Worm (Caenorhabditis elegans) whole organism, late embryonic: Measurements from ENCODE around the gene D2085.7.

Experiments used
- C08G9.2 ChIP-seq: sonication (generic microtip); optimal IDR thresholded peaks from 2 replicates; lab custom pipeline; 2016; ENCODE audit warnings: mild to moderate bottlenecking, missing genetic modification characterization, moderate library complexity, missing compliant biosample characterization
- F13H6.1 ChIP-seq: sonication (generic microtip); optimal IDR thresholded peaks from 2 replicates; lab custom pipeline; 2016; ENCODE audit warnings: missing genetic modification characterization, missing compliant biosample characterization
- K02D7.2 ChIP-seq: sonication (generic microtip); optimal IDR thresholded peaks from 2 replicates; lab custom pipeline; 2017; ENCODE audit warnings: mild to moderate bottlenecking, missing genetic modification characterization, missing compliant biosample characterization
- Y22D7AL.16 ChIP-seq: sonication (generic microtip); optimal IDR thresholded peaks from 2 replicates; lab custom pipeline; 2016; ENCODE audit warnings: missing genetic modification characterization, missing compliant biosample characterization
- ceh-18 ChIP-seq: sonication (generic microtip); optimal IDR thresholded peaks from 2 replicates; lab custom pipeline; 2016; ENCODE audit warnings: missing genetic modification characterization, missing compliant biosample characterization
- ceh-2 ChIP-seq: sonication (generic microtip); optimal IDR thresholded peaks from 2 replicates; lab custom pipeline; 2016; ENCODE audit warnings: missing genotype, missing genetic modification characterization, missing compliant biosample characterization
- ceh-22 ChIP-seq: sonication (generic microtip); optimal IDR thresholded peaks from 2 replicates; lab custom pipeline; 2017; ENCODE audit warnings: missing biosample characterization, missing genetic modification characterization
- ceh-24 ChIP-seq: sonication (generic microtip); optimal IDR thresholded peaks from 2 replicates; lab custom pipeline; 2016; ENCODE audit warnings: mild to moderate bottlenecking, missing genetic modification characterization, missing compliant biosample characterization
- ceh-31 ChIP-seq: sonication (generic microtip); optimal IDR thresholded peaks from 2 replicates; lab custom pipeline; 2016; ENCODE audit warnings: missing genetic modification characterization, missing compliant biosample characterization
- ceh-45 ChIP-seq: fragments of 200-800 bp; sonication (Bioruptor generic); IDR thresholded peaks from 2 replicates; pipeline ENCODE4 v1.3.6; 2022; ENCODE audit warnings: missing genetic modification reagents, missing genetic modification characterization, missing compliant biosample characterization
- ceh-48 ChIP-seq: sonication (generic microtip); optimal IDR thresholded peaks from 2 replicates; lab custom pipeline; 2016; ENCODE audit warnings: missing genetic modification characterization, inconsistent platforms, missing compliant biosample characterization
- ceh-6 ChIP-seq: fragments of 200-800 bp; sonication (Bioruptor generic); optimal IDR thresholded peaks from 2 replicates; lab custom pipeline; 2018; ENCODE audit warnings: mild to moderate bottlenecking, missing genetic modification characterization, missing compliant biosample characterization
- dve-1 ChIP-seq: sonication (generic microtip); optimal IDR thresholded peaks from 2 replicates; lab custom pipeline; 2017; ENCODE audit warnings: antibody characterized with exemption, mild to moderate bottlenecking, missing genetic modification characterization, missing compliant biosample characterization
- elt-2 ChIP-seq: sonication (generic microtip); optimal IDR thresholded peaks from 2 replicates; lab custom pipeline; 2016; ENCODE audit warnings: missing genetic modification reagents, missing genetic modification characterization, missing compliant biosample characterization
- elt-4 ChIP-seq: sonication (generic microtip); optimal IDR thresholded peaks from 2 replicates; lab custom pipeline; 2016; ENCODE audit warnings: missing genetic modification characterization, missing compliant biosample characterization
- ets-4 ChIP-seq: sonication (generic microtip); optimal IDR thresholded peaks from 2 replicates; lab custom pipeline; 2016; ENCODE audit warnings: missing genetic modification characterization, missing compliant biosample characterization
- eyg-1 ChIP-seq: sonication (generic microtip); optimal IDR thresholded peaks from 2 replicates; lab custom pipeline; 2016; ENCODE audit warnings: missing genotype, missing genetic modification characterization, missing compliant biosample characterization
- fkh-10 ChIP-seq: fragments of 150-350 bp; optimal IDR thresholded peaks from 2 replicates; lab custom pipeline; 2014; ENCODE audit warnings: missing biosample characterization, missing genetic modification reagents, missing genetic modification characterization
- fkh-6 ChIP-seq: sonication (generic microtip); optimal IDR thresholded peaks from 2 replicates; lab custom pipeline; 2016; ENCODE audit warnings: missing genetic modification characterization, missing compliant biosample characterization
- hlh-13 ChIP-seq: fragments of 200-800 bp; sonication (Bioruptor generic); optimal IDR thresholded peaks from 2 replicates; lab custom pipeline; 2018; ENCODE audit warnings: mild to moderate bottlenecking, missing genetic modification characterization, missing compliant biosample characterization
- hlh-6 ChIP-seq: sonication (generic microtip); optimal IDR thresholded peaks from 2 replicates; lab custom pipeline; 2016; ENCODE audit warnings: missing genotype, missing genetic modification characterization, missing compliant biosample characterization
- hlh-8 ChIP-seq: sonication (generic microtip); optimal IDR thresholded peaks from 2 replicates; lab custom pipeline; 2016; ENCODE audit warnings: missing genotype, missing genetic modification characterization, missing compliant biosample characterization
- lim-6 ChIP-seq: sonication (generic microtip); optimal IDR thresholded peaks from 2 replicates; lab custom pipeline; 2016; ENCODE audit warnings: missing genetic modification characterization, missing compliant biosample characterization
- mec-3 ChIP-seq: sonication (generic microtip); optimal IDR thresholded peaks from 2 replicates; lab custom pipeline; 2016; ENCODE audit warnings: borderline replicate concordance, missing genetic modification characterization, missing compliant biosample characterization
- nfya-1 ChIP-seq: sonication (generic microtip); optimal IDR thresholded peaks from 2 replicates; lab custom pipeline; 2017; ENCODE audit warnings: missing genetic modification characterization, mild to moderate bottlenecking, missing compliant biosample characterization, antibody characterized with exemption, moderate library complexity
- nhr-11 ChIP-seq: fragments of 150-350 bp; optimal IDR thresholded peaks from 2 replicates; lab custom pipeline; 2014; ENCODE audit warnings: missing biosample characterization, missing genetic modification characterization
- nhr-232 ChIP-seq: sonication (generic microtip); optimal IDR thresholded peaks from 2 replicates; lab custom pipeline; 2016; ENCODE audit warnings: missing genetic modification characterization, missing compliant biosample characterization
- npax-4 ChIP-seq: sonication (generic microtip); optimal IDR thresholded peaks from 2 replicates; lab custom pipeline; 2016; ENCODE audit warnings: missing genetic modification characterization, missing compliant biosample characterization
- pag-3 ChIP-seq: sonication (generic microtip); optimal IDR thresholded peaks from 2 replicates; lab custom pipeline; 2016; ENCODE audit warnings: missing compliant biosample characterization, missing genetic modification characterization, borderline replicate concordance
- pat-9 ChIP-seq: fragments of 200-800 bp; sonication (Bioruptor generic); optimal IDR thresholded peaks from 2 replicates; lab custom pipeline; 2018; ENCODE audit warnings: mild to moderate bottlenecking, missing genetic modification characterization, moderate library complexity, missing compliant biosample characterization
- pax-1 ChIP-seq: fragments of 150-350 bp; optimal IDR thresholded peaks from 2 replicates; lab custom pipeline; 2014; ENCODE audit warnings: missing biosample characterization, missing genetic modification characterization
- pha-2 ChIP-seq: sonication (generic microtip); optimal IDR thresholded peaks from 2 replicates; lab custom pipeline; 2017; ENCODE audit warnings: mild to moderate bottlenecking, missing genetic modification characterization, missing compliant biosample characterization
- pha-4 ChIP-seq: fragments of 150-350 bp; optimal IDR thresholded peaks from 2 replicates; lab custom pipeline; 2018; ENCODE audit warnings: missing biosample characterization, missing genetic modification reagents, missing genetic modification characterization
- pros-1 ChIP-seq: fragments of 150-350 bp; optimal IDR thresholded peaks from 2 replicates; lab custom pipeline; 2014; ENCODE audit warnings: missing biosample characterization, missing genetic modification reagents, missing genetic modification characterization
- ref-2 ChIP-seq: sonication (generic microtip); optimal IDR thresholded peaks from 2 replicates; lab custom pipeline; 2016; ENCODE audit warnings: missing genetic modification characterization, missing compliant biosample characterization
- rnt-1 ChIP-seq: sonication (generic microtip); optimal IDR thresholded peaks from 2 replicates; lab custom pipeline; 2016; ENCODE audit warnings: missing genetic modification characterization, missing compliant biosample characterization
- sdc-2 ChIP-seq: sonication (generic microtip); optimal IDR thresholded peaks from 2 replicates; lab custom pipeline; 2016; ENCODE audit warnings: missing genotype, missing genetic modification characterization, missing compliant biosample characterization
- sox-2 ChIP-seq: fragments of 200-800 bp; sonication (Bioruptor generic); IDR thresholded peaks from 2 replicates; pipeline ENCODE4 v1.3.6; 2022; ENCODE audit warnings: missing genetic modification reagents, missing genetic modification characterization, missing compliant biosample characterization
- sox-4 ChIP-seq: sonication (generic microtip); optimal IDR thresholded peaks from 2 replicates; lab custom pipeline; 2017; ENCODE audit warnings: mild to moderate bottlenecking, missing genetic modification characterization, inconsistent platforms, missing compliant biosample characterization
- syd-9 ChIP-seq: sonication (generic microtip); optimal IDR thresholded peaks from 2 replicates; lab custom pipeline; 2016; ENCODE audit warnings: mild to moderate bottlenecking, missing genetic modification characterization, moderate library complexity, missing compliant biosample characterization
- tbx-2 ChIP-seq: sonication (generic microtip); optimal IDR thresholded peaks from 2 replicates; lab custom pipeline; 2016; ENCODE audit warnings: missing genetic modification characterization, missing compliant biosample characterization
- unc-3 ChIP-seq, 2 experiments: fragments of 200-800 bp in 1 of 2; sonication (Bioruptor generic) in 1 of 2; sonication (generic microtip) in 1 of 2; conservative IDR thresholded peaks in 1 of 2; optimal IDR thresholded peaks in 1 of 2; 2 replicates each; pipeline versions ENCODE4 v1.3.6 to Lab custom; 2016 to 2022; ENCODE audit warnings: missing compliant biosample characterization in 2 of 2, missing genetic modification characterization in 2 of 2, missing genetic modification reagents in 1 of 2
- unc-42 ChIP-seq: sonication (generic microtip); optimal IDR thresholded peaks from 2 replicates; lab custom pipeline; 2016; ENCODE audit warnings: missing genotype, missing genetic modification characterization, missing compliant biosample characterization
- unc-86 ChIP-seq: sonication (generic microtip); optimal IDR thresholded peaks from 2 replicates; lab custom pipeline; 2016; ENCODE audit warnings: missing genetic modification characterization, missing compliant biosample characterization
- zip-5 ChIP-seq: sonication (generic microtip); optimal IDR thresholded peaks from 2 replicates; lab custom pipeline; 2016; ENCODE audit warnings: missing genetic modification characterization, missing compliant biosample characterization

Gene D2085.7

DNA sequence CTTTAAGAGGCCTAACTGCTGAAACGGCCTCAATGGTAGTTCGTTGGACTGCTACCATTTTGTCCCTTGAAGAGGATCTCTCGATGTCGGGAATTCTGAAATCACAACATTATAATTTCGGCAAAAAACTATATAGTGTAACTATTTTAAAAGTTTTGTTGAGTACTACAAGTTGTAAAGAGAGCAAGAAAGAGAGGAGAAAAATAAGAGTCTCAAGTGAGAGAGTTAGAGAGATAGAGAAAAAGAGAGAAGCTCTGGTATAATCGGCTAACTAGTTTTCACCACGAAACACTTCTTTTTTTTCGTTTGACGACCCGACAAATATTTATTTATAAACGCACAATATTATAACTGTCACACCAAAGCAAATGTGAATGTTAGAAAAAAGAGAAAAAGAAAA, 3.6 kb upstream of the D2085.7 start, which contains the start of gene vab-9:
TSS of gene vab-9 (minus strand) at position 101 of the 400 bp plus-strand sequence.
- TF ChIP-seq ceh-2, result no peak
- no peak for TF ChIP-seq pax-1
- TF ChIP-seq unc-42, result no peak
- TF ChIP-seq npax-4, result no peak
- no peak for TF ChIP-seq pat-9 (tag; lab: Kevin White, UChicago)
- TF ChIP-seq nhr-11 (tag; lab: Kevin White, UChicago), result no peak
- no peak for TF ChIP-seq mec-3
- no peak for TF ChIP-seq rnt-1
- no peak for TF ChIP-seq sox-2 (GFP tag; lab: Robert Waterston, UW)
- no peak for TF ChIP-seq ceh-45
- no peak for TF ChIP-seq pha-2 (tag; lab: Kevin White, UChicago)
- no peak for TF ChIP-seq eyg-1 (tag; lab: Kevin White, UChicago)
- TF ChIP-seq hlh-6, result no peak
- TF ChIP-seq nhr-232 (tag; lab: Kevin White, UChicago), result no peak
- TF ChIP-seq elt-4 (tag; lab: Kevin White, UChicago), result no peak
- no peak for TF ChIP-seq pros-1 (tag; lab: Kevin White, UChicago)
- no peak for TF ChIP-seq tbx-2 (tag; lab: Kevin White, UChicago)
- TF ChIP-seq fkh-10 (GFP tag; lab: Kevin White, UChicago), result no peak

DNA sequence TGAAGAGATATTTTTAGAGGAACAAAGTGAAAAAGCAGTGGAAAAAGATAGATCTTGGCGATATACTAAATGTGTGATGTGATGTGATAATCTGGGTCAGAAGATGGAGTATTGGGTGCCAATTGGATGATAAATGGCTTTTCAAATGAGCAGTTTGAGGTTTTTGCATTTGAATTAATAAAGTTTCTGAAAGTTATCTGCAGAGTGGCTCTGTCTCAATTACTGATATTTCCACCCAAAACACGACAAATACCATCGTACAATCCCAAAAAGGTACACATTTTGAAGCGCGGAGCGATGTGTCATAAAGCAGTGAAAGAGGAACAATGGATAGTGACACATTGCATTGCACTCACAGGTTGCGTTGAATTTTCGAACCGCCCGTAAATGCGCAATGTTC, 1.6 kb upstream of the D2085.7 start:
- TF ChIP-seq sdc-2 (tag; lab: Kevin White, UChicago) (no peak), unc-3 (GFP tag; conservative IDR thresholded peaks at IDR 0.05; lab: Robert Waterston, UW) (no peak), unc-3 (tag; optimal IDR thresholded peaks at IDR 0.05; lab: Kevin White, UChicago) (no peak), syd-9 (tag; lab: Kevin White, UChicago) (no peak), nfya-1 (tag; lab: Kevin White, UChicago) (no peak), hlh-13 (GFP tag; lab: Kevin White, UChicago) (no peak), ceh-6 (GFP tag; lab: Kevin White, UChicago) (no peak), zip-5 (no peak), fkh-6 (tag; lab: Kevin White, UChicago) (no peak), ceh-18 (tag; lab: Kevin White, UChicago) (no peak), sox-4 (tag; lab: Kevin White, UChicago) (no peak), K02D7.2 (tag; lab: Kevin White, UChicago) (no peak), lim-6 (tag; lab: Kevin White, UChicago) (no peak)

DNA sequence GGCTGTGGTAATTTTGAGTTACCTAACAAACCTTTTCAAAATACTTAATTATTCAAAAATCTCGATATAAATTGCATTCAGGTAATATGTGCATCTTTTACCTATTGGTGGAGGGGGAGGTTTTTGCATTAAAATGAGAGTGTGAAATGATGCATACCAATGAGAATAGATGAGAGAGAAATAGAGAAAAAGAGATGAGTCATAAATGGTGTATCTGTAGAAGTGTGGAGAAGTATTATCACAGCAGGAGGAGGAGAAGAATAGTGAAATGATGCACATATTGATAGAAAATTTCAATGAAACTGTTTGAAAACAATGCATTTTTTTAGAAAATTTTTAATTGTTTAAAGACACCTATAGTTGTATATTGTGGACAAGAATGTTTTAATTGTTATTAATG, 678 bp upstream of the D2085.7 start:
- TF ChIP-seq Y22D7AL.16 (no peak), ceh-24 (tag; lab: Kevin White, UChicago) (no peak), pha-2 (tag; lab: Kevin White, UChicago) (no peak), pha-4 (no peak), hlh-8 (tag; lab: Kevin White, UChicago) (no peak), ceh-22 (no peak), ceh-31 (tag; lab: Kevin White, UChicago) (no peak), lim-6 (tag; lab: Kevin White, UChicago) (no peak), npax-4 (no peak), unc-86 (tag; lab: Kevin White, UChicago) (no peak), ref-2 (no peak), ceh-48 (tag; lab: Kevin White, UChicago) (no peak), ets-4 (no peak), ceh-18 (tag; lab: Kevin White, UChicago) (no peak), F13H6.1 (tag; lab: Kevin White, UChicago) (no peak), pag-3 (tag; lab: Kevin White, UChicago) (no peak), tbx-2 (tag; lab: Kevin White, UChicago) (no peak), C08G9.2 (tag; lab: Kevin White, UChicago) (no peak), dve-1 (no peak), elt-2 (tag; lab: Kevin White, UChicago) (no peak)
